Fruit fly (Drosophila melanogaster): ENCODE measurements around the gene VhaAC39-2.

VhaAC39-2 gene

DNA sequence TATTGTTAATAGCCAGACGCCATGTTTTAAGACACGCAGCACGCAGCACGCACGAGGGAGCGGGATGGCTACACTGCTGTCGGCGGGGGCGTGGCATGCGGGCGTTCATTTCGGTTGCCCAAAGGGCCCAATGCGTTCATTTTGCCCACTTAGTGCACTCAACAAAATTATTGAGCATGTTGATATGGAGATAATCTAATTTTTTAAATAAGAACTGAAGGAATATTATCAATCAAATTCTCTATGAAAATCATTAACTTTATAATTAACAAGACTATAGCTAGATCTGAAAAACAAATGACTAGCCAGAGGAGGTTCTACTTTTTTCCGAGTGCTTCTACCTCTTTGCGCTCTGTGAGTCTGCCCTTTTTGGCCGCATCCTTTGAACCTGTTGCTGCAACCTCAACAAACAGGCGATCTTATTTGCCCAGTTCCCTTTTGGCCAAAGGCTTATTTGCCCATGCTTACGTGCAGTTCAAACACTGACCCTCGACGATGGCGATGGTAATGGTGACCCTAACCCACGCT lies 25.8 kb downstream of the VhaAC39-2 start:
- no peak for TF ChIP-seq CG33017 (tag; optimal IDR thresholded peaks at IDR 0.05)
- no peak for TF ChIP-seq CG11617 (GFP tag; optimal IDR thresholded peaks at IDR 0.05)
- TF ChIP-seq pad (GFP tag; optimal IDR thresholded peaks at IDR 0.05) = no peak
- TF ChIP-seq Crg-1 (GFP tag; optimal IDR thresholded peaks at IDR 0.05) = no peak
- no peak for TF ChIP-seq cic (GFP tag; optimal IDR thresholded peaks at IDR 0.05)
- no peak for TF ChIP-seq Mnt (GFP tag; optimal IDR thresholded peaks at IDR 0.05)
- TF ChIP-seq kay (GFP tag; ENCODE audit: borderline replicate concordance) = no peak
- TF ChIP-seq CG7101 (tag; optimal IDR thresholded peaks at IDR 0.05) = no peak
- no peak for TF ChIP-seq CG12768 (GFP tag; optimal IDR thresholded peaks at IDR 0.05)
- no peak for TF ChIP-seq Clk (GFP tag; optimal IDR thresholded peaks at IDR 0.05)
- TF ChIP-seq CG7045 (GFP tag; optimal IDR thresholded peaks at IDR 0.05) = no peak

DNA sequence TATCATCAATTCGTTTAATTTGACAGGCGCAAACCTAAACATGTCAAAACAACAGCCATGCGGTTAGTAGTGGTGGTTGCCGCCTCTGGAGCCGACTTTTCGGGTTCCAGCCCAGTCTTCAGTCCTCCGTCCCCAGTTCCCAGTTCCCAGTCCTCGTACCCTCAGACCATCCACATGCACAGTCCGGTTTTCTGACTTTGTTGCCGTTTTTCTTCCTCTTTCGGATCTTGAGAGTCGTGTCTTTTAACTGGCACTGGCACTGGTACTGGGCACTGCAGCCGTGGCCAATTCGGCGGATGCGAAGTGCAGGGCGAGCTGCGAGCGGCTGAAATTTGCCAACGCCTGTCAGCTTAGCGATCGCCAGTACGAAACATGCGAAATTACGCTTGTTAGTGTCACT lies 26.8 kb downstream of the VhaAC39-2 start:
- no peak for TF ChIP-seq CG1620 (GFP tag; optimal IDR thresholded peaks at IDR 0.05)
- no peak for TF ChIP-seq CG7101 (tag; optimal IDR thresholded peaks at IDR 0.05)
- no peak for TF ChIP-seq Mnt (GFP tag; optimal IDR thresholded peaks at IDR 0.05)
- no peak for TF ChIP-seq bab1 (GFP tag; optimal IDR thresholded peaks at IDR 0.05)
- no peak for TF ChIP-seq Clk (GFP tag; optimal IDR thresholded peaks at IDR 0.05)
- TF ChIP-seq cnc (optimal IDR thresholded peaks at IDR 0.05) = no peak
- no peak for TF ChIP-seq Hr96 (GFP tag; optimal IDR thresholded peaks at IDR 0.05)
- TF ChIP-seq cic (GFP tag; optimal IDR thresholded peaks at IDR 0.05) = no peak
- no peak for TF ChIP-seq CG5204 (GFP tag; optimal IDR thresholded peaks at IDR 0.05)
- no peak for TF ChIP-seq CG12768 (GFP tag; optimal IDR thresholded peaks at IDR 0.05)
- TF ChIP-seq CG11617 (GFP tag; optimal IDR thresholded peaks at IDR 0.05) = no peak
- TF ChIP-seq ovo (GFP tag; optimal IDR thresholded peaks at IDR 0.05) = no peak
- TF ChIP-seq CG7045 (GFP tag; optimal IDR thresholded peaks at IDR 0.05) = no peak
- TF ChIP-seq CG14711 (tag; optimal IDR thresholded peaks at IDR 0.05) = no peak
- no peak for TF ChIP-seq CG33017 (tag; optimal IDR thresholded peaks at IDR 0.05)
- no peak for TF ChIP-seq toe (GFP tag; optimal IDR thresholded peaks at IDR 0.05)
- TF ChIP-seq Crg-1 (GFP tag; optimal IDR thresholded peaks at IDR 0.05) = no peak
- TF ChIP-seq kay (GFP tag; ENCODE audit: borderline replicate concordance) = no peak

DNA sequence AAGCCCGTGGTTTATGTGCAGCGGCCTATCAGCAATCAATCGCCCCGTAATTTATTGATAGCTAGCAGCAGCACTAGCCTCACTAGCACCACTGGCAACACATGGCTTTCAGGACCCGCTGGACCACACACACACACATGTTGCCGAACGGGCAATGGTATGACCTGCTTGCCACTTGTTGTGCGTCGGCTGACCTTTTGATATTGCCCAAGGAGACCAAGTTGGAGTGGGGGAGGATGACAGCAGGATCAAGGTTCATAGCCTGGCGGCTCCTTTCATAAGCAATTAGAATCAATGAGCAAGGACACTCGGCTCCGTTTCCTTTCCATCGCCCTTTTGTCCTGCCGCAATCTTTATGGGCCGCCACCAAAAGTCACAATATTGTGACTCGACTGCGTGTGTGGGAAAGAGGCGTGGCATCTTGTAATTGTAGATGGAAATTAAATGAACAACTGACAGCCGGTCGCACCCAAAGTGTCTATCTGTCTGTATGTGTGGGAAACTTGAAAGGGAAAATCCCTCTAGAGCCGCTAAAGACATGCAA lies 27.7 kb downstream of the VhaAC39-2 start:
- no peak for TF ChIP-seq toe (GFP tag; optimal IDR thresholded peaks at IDR 0.05)
- no peak for TF ChIP-seq cnc (optimal IDR thresholded peaks at IDR 0.05)
- no peak for TF ChIP-seq CG12768 (GFP tag; optimal IDR thresholded peaks at IDR 0.05)
- no peak for TF ChIP-seq ovo (GFP tag; optimal IDR thresholded peaks at IDR 0.05)
- TF ChIP-seq Hr96 (GFP tag; optimal IDR thresholded peaks at IDR 0.05) = no peak
- TF ChIP-seq cic (GFP tag; optimal IDR thresholded peaks at IDR 0.05) = no peak
- no peak for TF ChIP-seq Clk (GFP tag; optimal IDR thresholded peaks at IDR 0.05)
- no peak for TF ChIP-seq CG14711 (tag; optimal IDR thresholded peaks at IDR 0.05)
- TF ChIP-seq CG1620 (GFP tag; optimal IDR thresholded peaks at IDR 0.05) = no peak
- no peak for TF ChIP-seq pad (GFP tag; optimal IDR thresholded peaks at IDR 0.05)
- TF ChIP-seq Crg-1 (GFP tag; optimal IDR thresholded peaks at IDR 0.05) = no peak
- no peak for TF ChIP-seq bab1 (GFP tag; optimal IDR thresholded peaks at IDR 0.05)
- no peak for TF ChIP-seq Mnt (GFP tag; optimal IDR thresholded peaks at IDR 0.05)
- no peak for TF ChIP-seq CG11617 (GFP tag; optimal IDR thresholded peaks at IDR 0.05)
- TF ChIP-seq CG7101 (tag; optimal IDR thresholded peaks at IDR 0.05) = no peak
- TF ChIP-seq CG7045 (GFP tag; optimal IDR thresholded peaks at IDR 0.05) = no peak
- TF ChIP-seq CG33017 (tag; optimal IDR thresholded peaks at IDR 0.05) = no peak
- no peak for TF ChIP-seq tj (GFP tag; optimal IDR thresholded peaks at IDR 0.05)
- TF ChIP-seq CG5204 (GFP tag; optimal IDR thresholded peaks at IDR 0.05) = no peak

DNA sequence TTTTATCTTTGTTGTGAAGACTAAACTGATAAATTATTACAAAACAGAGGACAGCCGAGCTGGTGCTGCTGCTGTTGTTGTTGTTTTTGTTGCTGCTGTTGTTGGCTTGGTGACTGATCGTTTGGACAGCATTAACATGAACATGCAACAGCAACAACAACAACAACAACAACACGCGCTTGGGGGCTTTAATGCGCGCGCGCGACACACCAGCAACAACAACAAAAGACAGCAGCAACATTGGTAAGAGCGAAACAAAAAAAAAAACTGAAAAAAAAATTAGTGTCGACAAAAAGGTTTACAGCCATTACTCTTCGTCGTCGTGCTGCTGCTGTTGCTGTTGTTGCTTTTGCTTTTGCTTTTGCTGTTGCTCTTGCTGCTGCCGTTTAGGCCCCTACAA lies 28.2 kb downstream of the VhaAC39-2 start:
- TF ChIP-seq Crg-1 (GFP tag; optimal IDR thresholded peaks at IDR 0.05) (no peak), pad (GFP tag; optimal IDR thresholded peaks at IDR 0.05) (no peak), CG14711 (tag; optimal IDR thresholded peaks at IDR 0.05) (no peak), bab1 (GFP tag; optimal IDR thresholded peaks at IDR 0.05) (no peak)

DNA sequence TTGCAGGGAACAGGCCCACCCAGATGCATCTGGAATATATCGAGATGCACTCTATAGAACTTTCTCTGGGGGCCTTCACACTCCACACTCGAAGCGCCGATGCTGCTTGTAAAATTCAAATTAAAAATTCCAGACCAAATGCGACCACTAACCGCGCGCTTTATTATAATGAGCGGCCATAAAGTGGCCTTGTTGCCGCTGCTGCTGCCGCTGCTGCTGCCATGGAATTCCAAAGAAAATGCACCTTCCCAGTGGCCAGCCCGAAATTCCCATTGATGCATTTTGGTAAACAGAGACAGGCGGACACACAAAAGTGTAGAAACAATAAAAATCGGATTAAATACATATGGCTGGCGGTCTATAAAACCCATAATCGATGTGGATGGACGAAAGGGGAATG lies 28.9 kb downstream of the VhaAC39-2 start:
- TF ChIP-seq Hr96 (GFP tag; optimal IDR thresholded peaks at IDR 0.05) (no peak), CG7101 (tag; optimal IDR thresholded peaks at IDR 0.05) (no peak), toe (GFP tag; optimal IDR thresholded peaks at IDR 0.05) (no peak), CG12768 (GFP tag; optimal IDR thresholded peaks at IDR 0.05) (no peak), Mnt (GFP tag; optimal IDR thresholded peaks at IDR 0.05) (no peak), ovo (GFP tag; optimal IDR thresholded peaks at IDR 0.05) (no peak)

DNA sequence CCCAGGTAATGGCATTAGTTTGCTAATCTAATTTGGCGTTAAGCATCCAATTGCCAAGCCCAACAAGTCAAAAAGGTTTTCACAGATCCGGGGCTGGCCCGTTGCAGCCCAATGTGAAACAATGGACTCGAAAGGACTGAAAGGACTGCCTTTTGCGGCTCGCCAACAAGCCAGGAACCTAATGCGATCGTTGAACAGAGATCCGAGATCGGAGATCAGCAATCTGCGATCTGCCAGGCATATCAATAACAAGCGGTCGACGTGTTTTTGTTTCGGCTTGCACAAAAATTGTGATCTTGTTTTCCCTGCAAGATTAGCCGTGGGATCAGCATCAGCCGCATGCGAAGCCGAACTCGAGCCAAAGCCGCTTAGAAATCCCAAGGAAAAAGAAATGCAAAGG lies 29.5 kb downstream of the VhaAC39-2 start:
- TF ChIP-seq CG33017 (tag; optimal IDR thresholded peaks at IDR 0.05) (no peak), tj (GFP tag; optimal IDR thresholded peaks at IDR 0.05) (no peak), bab1 (GFP tag; optimal IDR thresholded peaks at IDR 0.05) (no peak), Crg-1 (GFP tag; optimal IDR thresholded peaks at IDR 0.05) (no peak), CG1620 (GFP tag; optimal IDR thresholded peaks at IDR 0.05) (no peak), CG11617 (GFP tag; optimal IDR thresholded peaks at IDR 0.05) (no peak), CG14711 (tag; optimal IDR thresholded peaks at IDR 0.05) (no peak), kay (GFP tag; ENCODE audit: borderline replicate concordance) (no peak), CG12768 (GFP tag; optimal IDR thresholded peaks at IDR 0.05) (no peak), CG7101 (tag; optimal IDR thresholded peaks at IDR 0.05) (no peak), pad (GFP tag; optimal IDR thresholded peaks at IDR 0.05) (no peak), toe (GFP tag; optimal IDR thresholded peaks at IDR 0.05) (no peak), Hr96 (GFP tag; optimal IDR thresholded peaks at IDR 0.05) (no peak), Mnt (GFP tag; optimal IDR thresholded peaks at IDR 0.05) (no peak), cnc (optimal IDR thresholded peaks at IDR 0.05) (no peak)

All from whole organism, adult.